Fruit fly (Drosophila melanogaster): ENCODE measurements around the gene Chro.

DNA sequence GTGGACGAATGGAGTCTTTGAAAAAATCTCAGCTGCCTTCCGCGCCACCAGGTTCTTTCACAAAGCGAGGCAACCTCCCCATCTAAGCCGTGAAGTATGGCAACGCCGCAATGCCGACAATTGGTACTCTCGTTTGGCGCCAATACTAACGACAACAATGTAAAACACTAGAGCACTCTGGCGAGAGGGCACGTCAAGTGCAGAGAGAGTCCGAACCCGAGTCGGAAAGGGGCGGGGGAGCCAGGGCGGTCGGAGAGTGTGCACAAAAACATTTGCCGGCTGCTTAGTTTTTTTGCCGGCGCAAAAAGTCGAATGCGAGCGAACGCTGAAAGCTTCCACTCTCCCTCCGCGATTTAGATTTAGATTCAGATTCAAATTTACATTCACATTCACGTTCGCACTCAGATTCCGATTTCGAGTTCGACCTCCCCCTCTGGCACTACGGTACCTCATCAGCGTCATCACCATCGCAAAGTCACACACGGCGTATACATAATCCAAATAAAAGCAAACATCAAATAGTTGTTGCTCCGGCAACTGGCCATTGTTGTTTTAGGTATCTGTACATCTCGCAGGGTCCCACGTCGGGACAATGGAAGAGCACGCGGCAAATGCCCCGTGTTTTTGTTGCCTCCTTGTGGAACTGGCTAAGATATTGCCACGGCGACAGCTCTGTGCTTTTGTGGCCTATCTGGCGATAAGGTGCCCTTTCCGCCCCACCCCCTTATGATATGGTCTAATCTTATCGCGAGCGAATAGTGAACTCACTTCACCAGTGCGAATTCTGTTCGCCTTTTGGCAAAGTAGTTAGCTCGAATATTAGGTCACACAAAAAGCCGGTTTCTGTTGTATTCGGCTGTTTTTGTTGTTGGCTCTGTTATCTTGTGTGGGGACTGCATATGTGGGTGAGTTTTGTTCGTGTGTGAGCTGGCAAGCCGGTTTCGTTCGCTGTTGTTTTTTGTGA lies 40.9 kb downstream of the Chro start:
- no peak for TF ChIP-seq CG34367 (tag; optimal IDR thresholded peaks at IDR 0.05)
- TF ChIP-seq CG13204 (GFP tag; optimal IDR thresholded peaks at IDR 0.05) = no peak
- TF ChIP-seq Pif1A (GFP tag; optimal IDR thresholded peaks at IDR 0.05) = no peak
- no peak for TF ChIP-seq CG9948 (tag; optimal IDR thresholded peaks at IDR 0.05)
- TF ChIP-seq Ets98B (GFP tag; IDR thresholded peaks at IDR 0.05) = peak; percentile 65
- TF ChIP-seq gl (tag; optimal IDR thresholded peaks at IDR 0.05) = no peak
- no peak for TF ChIP-seq CG8159 (tag; optimal IDR thresholded peaks at IDR 0.05)
- no peak for TF ChIP-seq CG15710 (tag; optimal IDR thresholded peaks at IDR 0.05)
- TF ChIP-seq EcR (GFP tag; optimal IDR thresholded peaks at IDR 0.05) = peak; percentile 53
- TF ChIP-seq CG17806 (tag; optimal IDR thresholded peaks at IDR 0.05) = no peak
- peak; percentile 74; the same call in 1 of the 3 replicates for TF ChIP-seq CG4496 (GFP tag; IDR thresholded peaks at IDR 0.05)
- no peak for TF ChIP-seq Snoo (tag; optimal IDR thresholded peaks at IDR 0.05)
- TF ChIP-seq fd96Ca (GFP tag; IDR thresholded peaks at IDR 0.05) = peak; percentile 46; the same call in 2 of the 3 replicates
